Worm (Caenorhabditis elegans): ENCODE results near the gene cdc-25.3.
A peak's percentile ranks its signal among the peaks of the same experiment; 100 is the strongest.

cdc-25.3 gene

DNA sequence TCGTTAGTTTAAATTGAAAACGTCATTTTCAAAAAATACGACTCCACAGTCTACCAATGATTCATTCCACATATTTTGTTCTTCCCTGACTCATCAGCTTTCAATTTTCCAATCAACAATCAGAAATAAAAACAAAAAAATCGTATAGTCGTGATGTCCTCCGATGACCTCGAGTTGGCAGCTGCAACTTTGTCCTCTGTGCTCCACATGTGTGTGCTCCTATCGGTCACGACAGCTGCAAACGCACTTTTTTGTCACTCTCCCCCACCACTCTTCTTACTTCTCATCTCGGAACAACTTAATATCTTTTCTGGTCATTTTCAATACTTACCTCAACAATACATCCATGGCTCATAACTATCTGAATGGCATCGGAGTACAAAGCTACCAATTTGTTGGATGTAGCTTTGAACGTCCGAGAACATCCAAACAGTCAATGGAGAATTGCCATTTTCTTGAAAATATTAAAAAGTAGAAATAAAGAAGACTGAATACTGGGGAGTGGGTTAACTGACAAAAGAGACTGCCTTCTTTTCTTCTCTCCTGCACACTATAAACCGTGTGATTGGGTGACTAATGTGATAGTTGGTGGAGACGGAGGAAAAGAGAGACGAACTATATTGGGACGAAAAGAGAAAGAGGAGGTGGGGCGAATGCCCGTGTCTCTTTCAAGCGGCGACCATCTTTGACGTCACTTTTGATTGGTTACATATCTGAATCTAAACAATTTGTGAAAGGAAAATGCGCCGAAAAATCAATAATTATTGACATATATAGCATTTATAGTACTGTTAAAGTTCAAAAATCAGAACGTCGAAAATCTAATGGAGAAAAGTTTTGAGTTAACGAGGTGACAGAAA, 50.5 kb downstream of the cdc-25.3 start:
- TF ChIP-seq ama-1 (optimal IDR thresholded peaks at IDR 0.05) (peak; percentile 56), snpc-4 (tag; optimal IDR thresholded peaks at IDR 0.05) (no peak), egl-5 (tag; optimal IDR thresholded peaks at IDR 0.05) (peak; percentile 7), pha-4 (tag; optimal IDR thresholded peaks at IDR 0.05) (peak; percentile 42), aly-2 (tag; optimal IDR thresholded peaks at IDR 0.05) (no peak), nhr-23 (tag; optimal IDR thresholded peaks at IDR 0.05) (peak; percentile 20), daf-12 (tag; optimal IDR thresholded peaks at IDR 0.05) (no peak), lin-15B (tag; optimal IDR thresholded peaks at IDR 0.05) (no peak), ceh-16 (tag; optimal IDR thresholded peaks at IDR 0.05) (no peak), fkh-10 (GFP tag; optimal IDR thresholded peaks at IDR 0.05) (no peak), unc-62 (GFP tag; optimal IDR thresholded peaks at IDR 0.05) (no peak), R02D3.7 (tag; optimal IDR thresholded peaks at IDR 0.05) (no peak), egl-27 (tag; optimal IDR thresholded peaks at IDR 0.05) (no peak), jun-1 (tag; optimal IDR thresholded peaks at IDR 0.05) (peak; percentile 49), elt-2 (tag; optimal IDR thresholded peaks at IDR 0.05) (peak; percentile 50), nfya-1 (tag; optimal IDR thresholded peaks at IDR 0.05; ENCODE audit: insufficient read depth) (peak; percentile 40), eor-1 (tag; optimal IDR thresholded peaks at IDR 0.05) (no peak), ztf-4 (tag; optimal IDR thresholded peaks at IDR 0.05) (no peak), nhr-28 (tag; optimal IDR thresholded peaks at IDR 0.05) (no peak), tbx-2 (tag; optimal IDR thresholded peaks at IDR 0.05) (no peak), lsy-12 (tag; optimal IDR thresholded peaks at IDR 0.05) (peak; percentile 20), ceh-9 (tag; optimal IDR thresholded peaks at IDR 0.05) (no peak), unc-39 (tag; optimal IDR thresholded peaks at IDR 0.05) (no peak), hmg-11 (tag; optimal IDR thresholded peaks at IDR 0.05) (no peak), fos-1 (tag; optimal IDR thresholded peaks at IDR 0.05) (no peak), nhr-25 (tag; optimal IDR thresholded peaks at IDR 0.05) (peak; percentile 69), skn-1 (tag; optimal IDR thresholded peaks at IDR 0.05) (no peak), elt-3 (tag; optimal IDR thresholded peaks at IDR 0.05) (no peak), sea-2 (GFP tag; optimal IDR thresholded peaks at IDR 0.05) (no peak), ztf-11 (tag; optimal IDR thresholded peaks at IDR 0.05) (no peak), mml-1 (tag; optimal IDR thresholded peaks at IDR 0.05) (no peak), ceh-82 (tag; optimal IDR thresholded peaks at IDR 0.05) (no peak), lin-39 (tag; optimal IDR thresholded peaks at IDR 0.05) (peak; percentile 2), ceh-28 (tag; optimal IDR thresholded peaks at IDR 0.05) (peak; percentile 53), nhr-237 (tag; optimal IDR thresholded peaks at IDR 0.05) (no peak), nhr-77 (tag; optimal IDR thresholded peaks at IDR 0.05) (no peak), pqm-1 (tag; optimal IDR thresholded peaks at IDR 0.05) (peak; percentile 30), fkh-2 (tag; optimal IDR thresholded peaks at IDR 0.05) (no peak), ZK546.5 (tag; optimal IDR thresholded peaks at IDR 0.05) (no peak), nhr-43 (tag; optimal IDR thresholded peaks at IDR 0.05; ENCODE audit: poor library complexity, severe bottlenecking) (no peak)

Data from whole organism, L3 larva.